Worm (Caenorhabditis elegans) whole organism, late embryonic: ENCODE data around the gene Y82E9BL.18.

Experiments used
- C08G9.2 ChIP-seq: sonication (generic microtip); optimal IDR thresholded peaks from 2 replicates; lab custom pipeline; 2016; ENCODE audit warnings: mild to moderate bottlenecking, missing genetic modification characterization, moderate library complexity, missing compliant biosample characterization
- K09A11.1 ChIP-seq: sonication (generic microtip); optimal IDR thresholded peaks from 2 replicates; lab custom pipeline; 2017; ENCODE audit warnings: antibody characterized with exemption, mild to moderate bottlenecking, missing genetic modification characterization, missing compliant biosample characterization; ENCODE audit not compliant: insufficient read depth
- T23F11.4 ChIP-seq: fragments of 200-800 bp; sonication (Bioruptor generic); optimal IDR thresholded peaks from 2 replicates; lab custom pipeline; 2018; ENCODE audit warnings: mild to moderate bottlenecking, missing genetic modification characterization, missing compliant biosample characterization
- ama-1 ChIP-seq: fragments of 150-350 bp; optimal IDR thresholded peaks from 2 replicates; lab custom pipeline; 2014
- ceh-14 ChIP-seq: sonication (generic microtip); optimal IDR thresholded peaks from 2 replicates; lab custom pipeline; 2016; ENCODE audit warnings: missing genotype, missing genetic modification characterization, missing compliant biosample characterization
- ceh-18 ChIP-seq: sonication (generic microtip); optimal IDR thresholded peaks from 2 replicates; lab custom pipeline; 2016; ENCODE audit warnings: missing genetic modification characterization, missing compliant biosample characterization
- ceh-19 ChIP-seq: fragments of 200-800 bp; sonication (Bioruptor generic); optimal IDR thresholded peaks from 2 replicates; lab custom pipeline; 2018; ENCODE audit warnings: mild to moderate bottlenecking, missing genetic modification characterization, missing compliant biosample characterization
- ceh-22 ChIP-seq: sonication (generic microtip); optimal IDR thresholded peaks from 2 replicates; lab custom pipeline; 2017; ENCODE audit warnings: missing biosample characterization, missing genetic modification characterization
- ceh-31 ChIP-seq: sonication (generic microtip); optimal IDR thresholded peaks from 2 replicates; lab custom pipeline; 2016; ENCODE audit warnings: missing genetic modification characterization, missing compliant biosample characterization
- ceh-45 ChIP-seq: fragments of 200-800 bp; sonication (Bioruptor generic); IDR thresholded peaks from 2 replicates; pipeline ENCODE4 v1.3.6; 2022; ENCODE audit warnings: missing genetic modification reagents, missing genetic modification characterization, missing compliant biosample characterization
- ceh-48 ChIP-seq: sonication (generic microtip); optimal IDR thresholded peaks from 2 replicates; lab custom pipeline; 2016; ENCODE audit warnings: missing genetic modification characterization, inconsistent platforms, missing compliant biosample characterization
- ceh-6 ChIP-seq: fragments of 200-800 bp; sonication (Bioruptor generic); optimal IDR thresholded peaks from 2 replicates; lab custom pipeline; 2018; ENCODE audit warnings: mild to moderate bottlenecking, missing genetic modification characterization, missing compliant biosample characterization
- ceh-9 ChIP-seq: sonication (generic microtip); optimal IDR thresholded peaks from 2 replicates; lab custom pipeline; 2016; ENCODE audit warnings: mild to moderate bottlenecking, missing genetic modification characterization, inconsistent platforms, missing compliant biosample characterization
- dmd-4 ChIP-seq: sonication (generic microtip); optimal IDR thresholded peaks from 2 replicates; lab custom pipeline; 2016; ENCODE audit warnings: borderline replicate concordance, missing genetic modification characterization, missing compliant biosample characterization
- ets-4 ChIP-seq: sonication (generic microtip); optimal IDR thresholded peaks from 2 replicates; lab custom pipeline; 2016; ENCODE audit warnings: missing genetic modification characterization, missing compliant biosample characterization
- eyg-1 ChIP-seq: sonication (generic microtip); optimal IDR thresholded peaks from 2 replicates; lab custom pipeline; 2016; ENCODE audit warnings: missing genotype, missing genetic modification characterization, missing compliant biosample characterization
- fax-1 ChIP-seq: sonication (generic microtip); optimal IDR thresholded peaks from 2 replicates; lab custom pipeline; 2016; ENCODE audit warnings: missing genotype, missing genetic modification characterization, missing compliant biosample characterization
- hlh-15 ChIP-seq: sonication (generic microtip); optimal IDR thresholded peaks from 2 replicates; lab custom pipeline; 2016; ENCODE audit warnings: missing genetic modification characterization, missing compliant biosample characterization
- lim-6 ChIP-seq: sonication (generic microtip); optimal IDR thresholded peaks from 2 replicates; lab custom pipeline; 2016; ENCODE audit warnings: missing genetic modification characterization, missing compliant biosample characterization
- lin-11 ChIP-seq: fragments of 200-800 bp; sonication (Bioruptor generic); optimal IDR thresholded peaks from 2 replicates; lab custom pipeline; 2018; ENCODE audit warnings: mild to moderate bottlenecking, missing genetic modification characterization, missing compliant biosample characterization
- madf-2 ChIP-seq: sonication (generic microtip); optimal IDR thresholded peaks from 2 replicates; lab custom pipeline; 2017; ENCODE audit warnings: missing genetic modification characterization, missing compliant biosample characterization
- nhr-232 ChIP-seq: sonication (generic microtip); optimal IDR thresholded peaks from 2 replicates; lab custom pipeline; 2016; ENCODE audit warnings: missing genetic modification characterization, missing compliant biosample characterization
- odd-2 ChIP-seq: sonication (generic microtip); optimal IDR thresholded peaks from 2 replicates; lab custom pipeline; 2017; ENCODE audit warnings: antibody characterized with exemption, mild to moderate bottlenecking, missing genetic modification characterization, missing compliant biosample characterization
- pat-9 ChIP-seq: fragments of 200-800 bp; sonication (Bioruptor generic); optimal IDR thresholded peaks from 2 replicates; lab custom pipeline; 2018; ENCODE audit warnings: mild to moderate bottlenecking, missing genetic modification characterization, moderate library complexity, missing compliant biosample characterization
- pax-1 ChIP-seq: fragments of 150-350 bp; optimal IDR thresholded peaks from 2 replicates; lab custom pipeline; 2014; ENCODE audit warnings: missing biosample characterization, missing genetic modification characterization
- pha-4 ChIP-seq: fragments of 150-350 bp; optimal IDR thresholded peaks from 2 replicates; lab custom pipeline; 2018; ENCODE audit warnings: missing biosample characterization, missing genetic modification reagents, missing genetic modification characterization
- ref-2 ChIP-seq: sonication (generic microtip); optimal IDR thresholded peaks from 2 replicates; lab custom pipeline; 2016; ENCODE audit warnings: missing genetic modification characterization, missing compliant biosample characterization
- rnt-1 ChIP-seq: sonication (generic microtip); optimal IDR thresholded peaks from 2 replicates; lab custom pipeline; 2016; ENCODE audit warnings: missing genetic modification characterization, missing compliant biosample characterization
- sdc-2 ChIP-seq: sonication (generic microtip); optimal IDR thresholded peaks from 2 replicates; lab custom pipeline; 2016; ENCODE audit warnings: missing genotype, missing genetic modification characterization, missing compliant biosample characterization
- sox-4 ChIP-seq: sonication (generic microtip); optimal IDR thresholded peaks from 2 replicates; lab custom pipeline; 2017; ENCODE audit warnings: mild to moderate bottlenecking, missing genetic modification characterization, inconsistent platforms, missing compliant biosample characterization
- syd-9 ChIP-seq: sonication (generic microtip); optimal IDR thresholded peaks from 2 replicates; lab custom pipeline; 2016; ENCODE audit warnings: mild to moderate bottlenecking, missing genetic modification characterization, moderate library complexity, missing compliant biosample characterization
- tbx-2 ChIP-seq: sonication (generic microtip); optimal IDR thresholded peaks from 2 replicates; lab custom pipeline; 2016; ENCODE audit warnings: missing genetic modification characterization, missing compliant biosample characterization
- tbx-7 ChIP-seq: sonication (generic microtip); optimal IDR thresholded peaks from 2 replicates; lab custom pipeline; 2016; ENCODE audit warnings: missing genotype, missing genetic modification characterization, missing compliant biosample characterization
- unc-3 ChIP-seq, 2 experiments: fragments of 200-800 bp in 1 of 2; sonication (Bioruptor generic) in 1 of 2; sonication (generic microtip) in 1 of 2; conservative IDR thresholded peaks in 1 of 2; optimal IDR thresholded peaks in 1 of 2; 2 replicates each; pipeline versions ENCODE4 v1.3.6 to Lab custom; 2016 to 2022; ENCODE audit warnings: missing compliant biosample characterization in 2 of 2, missing genetic modification characterization in 2 of 2, missing genetic modification reagents in 1 of 2
- unc-86 ChIP-seq: sonication (generic microtip); optimal IDR thresholded peaks from 2 replicates; lab custom pipeline; 2016; ENCODE audit warnings: missing genetic modification characterization, missing compliant biosample characterization
- zip-5 ChIP-seq: sonication (generic microtip); optimal IDR thresholded peaks from 2 replicates; lab custom pipeline; 2016; ENCODE audit warnings: missing genetic modification characterization, missing compliant biosample characterization

Gene Y82E9BL.18

DNA sequence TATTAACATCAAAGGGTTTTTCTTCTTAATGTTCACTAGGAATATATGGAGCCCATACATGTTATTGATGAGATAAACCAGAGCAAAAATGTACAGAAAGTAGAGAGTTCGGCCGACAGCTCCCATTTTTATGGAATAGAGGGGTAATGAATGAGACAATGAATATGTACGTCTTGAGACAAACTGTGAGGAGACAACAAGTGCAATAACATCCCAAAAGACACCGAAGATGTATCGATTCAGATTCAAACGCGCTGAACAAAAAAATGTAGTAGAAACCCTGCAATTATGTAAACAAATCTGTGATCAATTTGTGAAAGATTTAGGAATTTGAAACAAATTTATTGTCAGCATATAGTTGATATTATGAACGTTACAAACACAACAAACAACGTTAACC, 20.4 kb downstream of the Y82E9BL.18 start:
- TF ChIP-seq pha-4: no peak
- no peak for TF ChIP-seq ceh-18 (tag; lab: Kevin White, UChicago)
- no peak for TF ChIP-seq ets-4 (tag; lab: Kevin White, UChicago)
- TF ChIP-seq tbx-7 (tag; lab: Kevin White, UChicago): no peak
- no peak for TF ChIP-seq eyg-1 (tag; lab: Kevin White, UChicago)
- no peak for TF ChIP-seq ceh-14 (tag; lab: Kevin White, UChicago)
- no peak for TF ChIP-seq K09A11.1 (tag; lab: Kevin White, UChicago)
- TF ChIP-seq unc-86: no peak
- TF ChIP-seq dmd-4 (tag; lab: Kevin White, UChicago): no peak
- TF ChIP-seq ceh-45 (GFP tag; lab: Robert Waterston, UW): no peak
- TF ChIP-seq madf-2 (tag; lab: Kevin White, UChicago): no peak
- no peak for TF ChIP-seq unc-3 (GFP tag; conservative IDR thresholded peaks at IDR 0.05; lab: Robert Waterston, UW)
- no peak for TF ChIP-seq unc-3 (tag; optimal IDR thresholded peaks at IDR 0.05; lab: Kevin White, UChicago)
- no peak for TF ChIP-seq ref-2
- no peak for TF ChIP-seq ama-1
- no peak for TF ChIP-seq fax-1 (tag; lab: Kevin White, UChicago)
- TF ChIP-seq rnt-1 (tag; lab: Kevin White, UChicago): no peak
- TF ChIP-seq sdc-2 (tag; lab: Kevin White, UChicago): no peak

DNA sequence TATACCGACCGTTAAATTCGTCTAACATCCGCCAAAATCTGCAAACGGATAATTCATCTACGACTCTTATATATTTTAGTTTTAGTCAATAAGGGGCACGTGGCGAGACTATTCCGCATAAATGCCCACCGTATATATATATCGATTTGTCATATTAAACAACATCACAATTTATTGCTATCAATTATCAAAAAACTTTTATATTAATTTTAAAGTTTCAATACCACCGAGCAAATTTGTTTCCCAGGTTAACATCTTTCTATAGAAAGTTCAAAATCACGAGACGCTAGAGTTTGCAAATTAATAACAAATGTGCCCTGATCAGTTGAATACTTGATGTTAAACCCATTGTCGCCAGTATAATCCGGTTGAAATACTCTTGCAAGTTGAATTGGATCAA, 20.9 kb downstream of the Y82E9BL.18 start, which contains the start of gene Y82E9BL.5:
Y82E9BL.5 (minus strand) TSS at position 101 of the 400 bp plus-strand sequence.
- TF ChIP-seq ceh-31 (tag; lab: Kevin White, UChicago) (no peak), ceh-6 (GFP tag; lab: Kevin White, UChicago) (no peak), zip-5 (no peak), ceh-19 (GFP tag; lab: Kevin White, UChicago) (no peak), tbx-2 (tag; lab: Kevin White, UChicago) (no peak), hlh-15 (tag; lab: Kevin White, UChicago) (no peak), syd-9 (tag; lab: Kevin White, UChicago) (no peak), odd-2 (tag; lab: Kevin White, UChicago) (no peak), ceh-22 (tag; lab: Kevin White, UChicago) (no peak), sox-4 (tag; lab: Kevin White, UChicago) (no peak)

DNA sequence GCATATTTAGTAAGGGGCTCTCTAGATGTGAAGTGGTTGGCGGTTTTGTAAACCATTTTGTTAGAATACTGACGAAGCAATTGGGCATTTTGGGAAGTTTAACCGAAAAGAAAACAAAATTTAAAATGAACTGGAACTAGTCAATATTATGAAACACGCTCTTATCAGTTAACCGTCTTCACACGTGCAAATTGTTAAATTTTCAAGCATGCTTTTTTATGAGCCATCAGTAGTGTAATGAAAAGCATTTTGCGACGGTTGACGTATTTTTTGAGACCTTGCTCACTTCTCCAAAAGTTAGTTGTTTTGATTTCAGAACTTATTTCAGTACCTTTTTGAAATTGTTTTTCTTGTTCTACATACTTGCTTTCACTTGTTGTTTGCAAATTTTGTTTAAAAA, 22.7 kb downstream of the Y82E9BL.18 start, which contains the start of gene fbxa-25:
fbxa-25 (minus strand) TSS at position 138 of the 400 bp plus-strand sequence.
- TF ChIP-seq ama-1 (no peak), pax-1 (no peak), ceh-48 (tag; lab: Kevin White, UChicago) (no peak), rnt-1 (tag; lab: Kevin White, UChicago) (no peak), ceh-6 (GFP tag; lab: Kevin White, UChicago) (no peak), T23F11.4 (no peak), ceh-9 (tag; lab: Kevin White, UChicago) (no peak), ceh-45 (GFP tag; lab: Robert Waterston, UW) (no peak), ceh-22 (tag; lab: Kevin White, UChicago) (no peak), pat-9 (tag; lab: Kevin White, UChicago) (no peak), C08G9.2 (no peak)

DNA sequence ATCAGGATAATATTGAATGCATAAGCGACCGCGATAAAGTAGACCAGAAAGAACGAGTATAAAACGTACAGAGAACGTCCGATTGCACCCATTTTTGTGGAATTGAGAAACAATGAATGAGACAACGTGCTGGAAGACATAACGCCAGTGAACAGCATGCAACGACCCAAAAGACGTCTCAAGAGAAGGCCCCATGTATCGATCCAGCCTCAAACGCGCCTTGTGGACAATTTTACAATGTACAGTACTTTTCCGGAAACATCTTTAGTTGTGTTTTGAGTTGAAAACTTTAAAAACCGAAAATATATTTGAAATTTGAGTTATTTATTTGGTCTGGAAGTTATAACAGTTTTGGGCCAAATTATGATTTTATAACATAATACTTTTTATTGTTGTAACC, 24.2 kb downstream of the Y82E9BL.18 start, which contains the start of gene Y82E9BL.3:
Y82E9BL.3 (minus strand) TSS at position 101 of the 400 bp plus-strand sequence.
- TF ChIP-seq lin-11 (tag; lab: Kevin White, UChicago): no peak
- no peak for TF ChIP-seq ceh-31 (tag; lab: Kevin White, UChicago)
- no peak for TF ChIP-seq lim-6
- TF ChIP-seq nhr-232 (tag; lab: Kevin White, UChicago): no peak
- TF ChIP-seq tbx-7 (tag; lab: Kevin White, UChicago): no peak
